Fruit fly (Drosophila melanogaster): Measurements from ENCODE around the gene CG31288.
A peak's percentile ranks its signal among the peaks of the same experiment; 100 is the strongest.

DNA sequence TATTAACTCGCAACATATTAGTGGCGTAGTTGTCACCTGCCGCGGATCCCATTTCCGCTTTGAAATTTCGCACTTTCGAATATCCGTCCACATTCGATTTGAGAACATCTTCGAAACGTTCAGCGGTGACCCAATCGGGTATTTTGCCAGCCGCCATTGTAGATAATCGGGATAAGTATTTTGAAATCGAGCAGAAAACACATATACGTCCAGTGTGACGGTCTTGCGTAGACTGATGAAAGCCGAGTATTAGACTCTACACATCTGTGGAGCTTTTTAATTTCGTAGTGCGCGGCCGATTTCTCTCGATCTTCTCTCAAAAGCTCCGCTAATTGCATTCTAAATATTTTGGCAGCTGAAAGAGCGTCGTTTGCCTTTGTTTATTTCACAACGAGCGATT is 29.7 kb upstream of the CG31288 start, which contains the start of gene CHKov1:
- TF ChIP-seq kay (GFP tag; ENCODE audit: borderline replicate concordance) (no peak), tj (GFP tag; optimal IDR thresholded peaks at IDR 0.05) (no peak), CG33017 (tag; optimal IDR thresholded peaks at IDR 0.05) (peak; percentile 43), Hr96 (GFP tag; optimal IDR thresholded peaks at IDR 0.05) (no peak), CG5204 (GFP tag; optimal IDR thresholded peaks at IDR 0.05) (no peak), toe (GFP tag; optimal IDR thresholded peaks at IDR 0.05) (no peak), Crg-1 (GFP tag; optimal IDR thresholded peaks at IDR 0.05) (no peak), CG11617 (GFP tag; optimal IDR thresholded peaks at IDR 0.05) (peak; percentile 13), CG1620 (GFP tag; optimal IDR thresholded peaks at IDR 0.05) (no peak)
